Worm (Caenorhabditis elegans) whole organism, L1 larva: ENCODE measurements around the gene prp-8.

ENCODE experiments used
- C34B4.2 ChIP-seq: sonication (generic microtip); optimal IDR thresholded peaks from 2 replicates; lab custom pipeline; 2017; ENCODE audit warnings: mild to moderate bottlenecking, missing genetic modification characterization, missing compliant biosample characterization
- F16B12.6 ChIP-seq: fragments of 150-350 bp; optimal IDR thresholded peaks from 2 replicates; lab custom pipeline; 2014; ENCODE audit warnings: missing biosample characterization, missing genetic modification characterization
- Y116A8C.19 ChIP-seq: sonication (generic microtip); optimal IDR thresholded peaks from 2 replicates; lab custom pipeline; 2016; ENCODE audit warnings: missing compliant biosample characterization, missing genetic modification characterization, borderline replicate concordance
- aha-1 ChIP-seq: fragments of 150-350 bp; optimal IDR thresholded peaks from 2 replicates; lab custom pipeline; 2014; ENCODE audit warnings: missing biosample characterization, missing genetic modification characterization
- aly-2 ChIP-seq: fragments of 150-350 bp; optimal IDR thresholded peaks from 2 replicates; lab custom pipeline; 2014; ENCODE audit warnings: missing biosample characterization, missing genetic modification characterization
- ama-1 ChIP-seq: fragments of 150-350 bp; optimal IDR thresholded peaks from 2 replicates; lab custom pipeline; 2014
- blmp-1 ChIP-seq: fragments of 150-350 bp; optimal IDR thresholded peaks from 2 replicates; lab custom pipeline; 2014; ENCODE audit warnings: missing biosample characterization, missing genetic modification characterization
- ceh-82 ChIP-seq, 3 experiments: fragments of 150-350 bp in 1 of 3; sonication (generic microtip) in 2 of 3; optimal IDR thresholded peaks; 2 replicates each; lab custom pipeline; 2014 to 2017; ENCODE audit warnings: missing biosample characterization in 3 of 3, missing genetic modification characterization in 3 of 3
- ceh-88 ChIP-seq: fragments of 200-800 bp; sonication (Bioruptor generic); IDR thresholded peaks from 2 replicates; pipeline ENCODE4 v1.3.6; 2022; ENCODE audit warnings: missing genetic modification characterization, missing compliant biosample characterization
- dpl-1 ChIP-seq, 3 experiments: fragments of 150-350 bp in 2 of 3; sonication (generic microtip) in 1 of 3; optimal IDR thresholded peaks; 2 replicates each; lab custom pipeline; 2014 to 2017; ENCODE audit warnings: missing biosample characterization in 3 of 3, missing genetic modification characterization in 3 of 3, missing genetic modification reagents in 3 of 3
- efl-1 ChIP-seq, 4 experiments: fragments of 150-350 bp; optimal IDR thresholded peaks in 3 of 4; peaks in 1 of 4; 1 replicate in 1 of 4; 2 replicates in 3 of 4; lab custom pipeline; 2014; ENCODE audit warnings: missing biosample characterization in 2 of 4, missing genetic modification characterization in 2 of 4, missing genetic modification reagents in 2 of 4
- efl-3 ChIP-seq: fragments of 200-800 bp; sonication (Bioruptor generic); optimal IDR thresholded peaks from 2 replicates; lab custom pipeline; 2018; ENCODE audit warnings: mild to moderate bottlenecking, missing genetic modification characterization, missing compliant biosample characterization
- egl-13 ChIP-seq: sonication (generic microtip); optimal IDR thresholded peaks from 2 replicates; lab custom pipeline; 2016; ENCODE audit warnings: missing genotype, missing genetic modification reagents, missing genetic modification characterization, missing compliant biosample characterization
- egl-27 ChIP-seq, 2 experiments: fragments of 150-350 bp in 1 of 2; sonication (generic microtip); optimal IDR thresholded peaks; 3 replicates each; lab custom pipeline; 2017 to 2018; ENCODE audit warnings: missing biosample characterization in 2 of 2, missing genetic modification characterization in 2 of 2, missing genetic modification reagents in 2 of 2
- elt-2 ChIP-seq: sonication (generic microtip); optimal IDR thresholded peaks from 2 replicates; lab custom pipeline; 2016; ENCODE audit warnings: missing genetic modification characterization, mild to moderate bottlenecking, inconsistent platforms, missing compliant biosample characterization, missing genetic modification reagents
- fkh-10 ChIP-seq: sonication (generic microtip); optimal IDR thresholded peaks from 2 replicates; lab custom pipeline; 2017; ENCODE audit warnings: missing biosample characterization, missing genetic modification reagents, missing genetic modification characterization
- fos-1 ChIP-seq: fragments of 150-350 bp; optimal IDR thresholded peaks from 2 replicates; lab custom pipeline; 2014; ENCODE audit warnings: missing biosample characterization, missing genetic modification characterization
- grh-1 ChIP-seq: fragments of 200-800 bp; sonication (Bioruptor generic); IDR thresholded peaks from 2 replicates; pipeline ENCODE4 v1.3.6; 2022; ENCODE audit warnings: missing genetic modification reagents, missing genetic modification characterization, missing compliant biosample characterization
- hlh-17 ChIP-seq: fragments of 200-800 bp; sonication (Bioruptor generic); optimal IDR thresholded peaks from 2 replicates; lab custom pipeline; 2018; ENCODE audit warnings: missing genetic modification characterization, mild to moderate bottlenecking, missing compliant biosample characterization, moderate library complexity, borderline replicate concordance
- hpl-2 ChIP-seq: fragments of 150-350 bp; optimal IDR thresholded peaks from 2 replicates; lab custom pipeline; 2014; ENCODE audit warnings: missing biosample characterization, missing genetic modification reagents, missing genetic modification characterization
- isw-1 ChIP-seq: fragments of 200-800 bp; sonication (Bioruptor generic); IDR thresholded peaks from 2 replicates; pipeline ENCODE4 v1.3.6; 2022; ENCODE audit warnings: missing genetic modification characterization, missing compliant biosample characterization
- lin-35 ChIP-seq, 2 experiments: fragments of 150-350 bp; optimal IDR thresholded peaks; 2 replicates each; lab custom pipeline; 2014; ENCODE audit warnings: missing biosample characterization in 2 of 2, missing genetic modification characterization in 2 of 2, missing genetic modification reagents in 2 of 2
- lsy-2 ChIP-seq, 2 experiments: fragments of 150-350 bp; optimal IDR thresholded peaks; 2 replicates each; lab custom pipeline; 2014; ENCODE audit warnings: missing biosample characterization in 2 of 2, missing genetic modification characterization in 2 of 2
- mdl-1 ChIP-seq, 2 experiments: fragments of 150-350 bp; optimal IDR thresholded peaks; 2 replicates each; lab custom pipeline; 2014 to 2017; ENCODE audit warnings: missing biosample characterization in 2 of 2, missing genetic modification characterization in 2 of 2, inconsistent platforms in 1 of 2
- mef-2 ChIP-seq: fragments of 150-350 bp; optimal IDR thresholded peaks from 2 replicates; lab custom pipeline; 2014; ENCODE audit warnings: missing biosample characterization, missing genetic modification characterization
- nhr-12 ChIP-seq: sonication (generic microtip); optimal IDR thresholded peaks from 2 replicates; lab custom pipeline; 2017; ENCODE audit warnings: missing biosample characterization, missing genetic modification characterization
- nhr-20 ChIP-seq: sonication (generic microtip); optimal IDR thresholded peaks from 2 replicates; lab custom pipeline; 2016; ENCODE audit warnings: mild to moderate bottlenecking, missing genetic modification characterization, missing compliant biosample characterization
- nhr-28 ChIP-seq: fragments of 150-350 bp; optimal IDR thresholded peaks from 2 replicates; lab custom pipeline; 2014; ENCODE audit warnings: missing biosample characterization, missing genetic modification characterization
- nhr-47 ChIP-seq: sonication (generic microtip); optimal IDR thresholded peaks from 2 replicates; lab custom pipeline; 2016; ENCODE audit warnings: mild to moderate bottlenecking, missing genetic modification characterization, moderate library complexity, missing compliant biosample characterization
- nhr-76 ChIP-seq: sonication (generic microtip); optimal IDR thresholded peaks from 2 replicates; lab custom pipeline; 2017; ENCODE audit warnings: missing biosample characterization, missing genetic modification characterization
- nhr-84 ChIP-seq: sonication (generic microtip); optimal IDR thresholded peaks from 2 replicates; lab custom pipeline; 2017; ENCODE audit warnings: missing biosample characterization, missing genetic modification characterization
- nhr-85 ChIP-seq: sonication (generic microtip); peaks from one replicate; lab custom pipeline; 2016; ENCODE audit warnings: missing genetic modification characterization, inconsistent platforms, missing compliant biosample characterization
- pag-3 ChIP-seq: sonication (generic microtip); optimal IDR thresholded peaks from 2 replicates; lab custom pipeline; 2017; ENCODE audit warnings: missing genetic modification characterization, mild to moderate bottlenecking, missing compliant biosample characterization, antibody characterized with exemption, borderline replicate concordance; ENCODE audit not compliant: insufficient read depth
- pax-3 ChIP-seq: fragments of 200-800 bp; sonication (Bioruptor generic); optimal IDR thresholded peaks from 2 replicates; lab custom pipeline; 2018; ENCODE audit warnings: mild to moderate bottlenecking, missing genetic modification characterization, moderate library complexity, missing compliant biosample characterization
- pqm-1 ChIP-seq: sonication (generic microtip); optimal IDR thresholded peaks from 3 replicates; lab custom pipeline; 2017; ENCODE audit warnings: missing biosample characterization, missing genetic modification characterization
- rnt-1 ChIP-seq: sonication (generic microtip); optimal IDR thresholded peaks from 2 replicates; lab custom pipeline; 2016; ENCODE audit warnings: mild to moderate bottlenecking, missing genetic modification characterization, moderate library complexity, missing compliant biosample characterization
- skn-1 ChIP-seq: fragments of 150-350 bp; optimal IDR thresholded peaks from 2 replicates; lab custom pipeline; 2014; ENCODE audit warnings: missing biosample characterization, missing genetic modification characterization
- snpc-4 ChIP-seq: fragments of 150-350 bp; optimal IDR thresholded peaks from 2 replicates; lab custom pipeline; 2014; ENCODE audit warnings: missing biosample characterization, missing genetic modification characterization
- snu-23 ChIP-seq: sonication (generic microtip); optimal IDR thresholded peaks from 2 replicates; lab custom pipeline; 2016; ENCODE audit warnings: missing genetic modification characterization, missing compliant biosample characterization
- sup-37 ChIP-seq: fragments of 200-800 bp; sonication (Bioruptor generic); optimal IDR thresholded peaks from 2 replicates; lab custom pipeline; 2018; ENCODE audit warnings: mild to moderate bottlenecking, missing genetic modification characterization, missing compliant biosample characterization
- tbx-2 ChIP-seq: sonication (generic microtip); optimal IDR thresholded peaks from 2 replicates; lab custom pipeline; 2016; ENCODE audit warnings: missing genetic modification characterization, missing compliant biosample characterization
- unc-130 ChIP-seq: fragments of 150-350 bp; optimal IDR thresholded peaks from 2 replicates; lab custom pipeline; 2017; ENCODE audit warnings: missing biosample characterization, missing genetic modification characterization, inconsistent platforms
- unc-98 ChIP-seq: fragments of 200-800 bp; sonication (Bioruptor generic); IDR thresholded peaks from 2 replicates; pipeline ENCODE4 v1.3.6; 2022; ENCODE audit warnings: missing genetic modification characterization, missing compliant biosample characterization
- zag-1 ChIP-seq: fragments of 150-350 bp; optimal IDR thresholded peaks from 2 replicates; lab custom pipeline; 2014; ENCODE audit warnings: missing biosample characterization, missing genetic modification characterization
- zip-4 ChIP-seq: fragments of 200-800 bp; sonication (Bioruptor generic); optimal IDR thresholded peaks from 2 replicates; lab custom pipeline; 2018; ENCODE audit warnings: mild to moderate bottlenecking, missing genetic modification characterization, moderate library complexity, missing compliant biosample characterization
- ztf-11 ChIP-seq, 2 experiments: sonication (generic microtip); optimal IDR thresholded peaks; 2 replicates each; lab custom pipeline; 2016 to 2017; ENCODE audit warnings: missing genetic modification characterization in 2 of 2, missing biosample characterization in 1 of 2, missing compliant biosample characterization in 1 of 2
- ztf-4 ChIP-seq: fragments of 150-350 bp; optimal IDR thresholded peaks from 2 replicates; lab custom pipeline; 2014; ENCODE audit warnings: missing biosample characterization, missing genetic modification characterization

The prp-8 gene

DNA sequence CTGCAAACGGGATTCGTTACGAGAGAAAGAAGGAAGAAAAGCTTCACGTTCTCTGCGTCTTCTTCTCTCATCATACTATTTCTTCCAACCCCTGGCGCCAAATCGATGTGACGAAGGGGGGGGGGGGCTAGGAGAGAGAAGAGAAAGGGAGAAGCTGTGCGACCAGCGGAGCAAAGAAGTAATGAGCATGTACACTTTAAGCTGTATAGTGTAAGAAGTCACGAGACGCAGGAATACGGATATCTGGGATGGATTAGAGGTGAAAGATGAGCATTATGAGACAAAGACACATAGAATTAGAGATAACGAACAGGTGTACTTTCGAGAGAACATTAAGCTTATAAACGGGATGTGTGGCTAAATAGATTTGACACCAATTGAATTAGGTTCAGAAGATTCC, 37.6 kb downstream of the prp-8 start (continued):
- TF ChIP-seq egl-13 (peak; percentile 58), ama-1 (lab: Kevin White, UChicago) (no peak), blmp-1 (no peak), Y116A8C.19 (no peak), zip-4 (GFP tag; lab: Kevin White, UChicago) (no peak), snu-23 (GFP tag; lab: Kevin White, UChicago) (no peak), nhr-85 (tag; lab: Kevin White, UChicago) (no peak), pqm-1 (tag; lab: Kevin White, UChicago) (no peak), egl-27 (tag; optimal IDR thresholded peaks at IDR 0.05; lab: Kevin White, UChicago) (no peak), snpc-4 (tag; lab: Kevin White, UChicago) (no peak), ceh-88 (GFP tag; lab: Robert Waterston, UW) (no peak), efl-1 (optimal IDR thresholded peaks at IDR 0.05; lab: Kevin White, UChicago) (peak; percentile 46 to 48), efl-1 (GFP tag; optimal IDR thresholded peaks at IDR 0.05 in 1 of 2; lab: Kevin White, UChicago) (peak; percentile 38 to 86), ceh-82 (tag; optimal IDR thresholded peaks at IDR 0.05; lab: Kevin White, UChicago) (peak in 2 of 3 experiments; percentile 17 to 55), pax-3 (tag; lab: Kevin White, UChicago) (peak; percentile 42), lin-35 (GFP tag; optimal IDR thresholded peaks at IDR 0.05; lab: Kevin White, UChicago) (peak in 1 of 2 experiments; percentile 51), zag-1 (no peak), hlh-17 (GFP tag; lab: Kevin White, UChicago) (no peak), sup-37 (GFP tag; lab: Kevin White, UChicago) (no peak), aha-1 (tag; lab: Kevin White, UChicago) (no peak), fkh-10 (GFP tag; lab: Kevin White, UChicago) (peak; percentile 30), hpl-2 (GFP tag; lab: Kevin White, UChicago) (no peak), pag-3 (tag; lab: Kevin White, UChicago) (no peak), nhr-12 (tag; lab: Kevin White, UChicago) (no peak), skn-1 (tag; lab: Kevin White, UChicago) (peak; percentile 42), nhr-76 (no peak), ztf-4 (peak; percentile 25), unc-130 (tag; lab: Kevin White, UChicago) (no peak), lsy-2 (tag; optimal IDR thresholded peaks at IDR 0.05; lab: Kevin White, UChicago) (peak; percentile 52 to 57), isw-1 (GFP tag; lab: Robert Waterston, UW) (peak; percentile 31), mef-2 (tag; lab: Kevin White, UChicago) (no peak), C34B4.2 (tag; lab: Kevin White, UChicago) (no peak), nhr-28 (tag; lab: Kevin White, UChicago) (no peak), tbx-2 (tag; lab: Kevin White, UChicago) (peak; percentile 55), ztf-11 (tag; optimal IDR thresholded peaks at IDR 0.05; lab: Kevin White, UChicago) (no peak), fos-1 (tag; lab: Kevin White, UChicago) (no peak), elt-2 (tag; lab: Kevin White, UChicago) (no peak), unc-98 (0 out of 2 replicates have a peak, but pooled peaks have one; percentile 10), aly-2 (tag; lab: Kevin White, UChicago) (no peak), nhr-20 (tag; lab: Kevin White, UChicago) (peak; percentile 26), nhr-47 (tag; lab: Kevin White, UChicago) (no peak), rnt-1 (tag; lab: Kevin White, UChicago) (peak; percentile 45), grh-1 (GFP tag; lab: Robert Waterston, UW) (no peak), efl-3 (GFP tag; lab: Kevin White, UChicago) (no peak), mdl-1 (tag; optimal IDR thresholded peaks at IDR 0.05; lab: Kevin White, UChicago) (no peak), nhr-84 (tag; lab: Kevin White, UChicago) (no peak), dpl-1 (GFP tag; optimal IDR thresholded peaks at IDR 0.05; lab: Kevin White, UChicago) (peak in 1 of 3 experiments; percentile 32), F16B12.6 (peak; percentile 30)
